Fruit fly (Drosophila melanogaster): ENCODE data around the gene CG31404.

- TF ChIP-seq Crg-1 (GFP tag; optimal IDR thresholded peaks at IDR 0.05): no peak
- TF ChIP-seq CG33017 (tag; optimal IDR thresholded peaks at IDR 0.05): no peak
- TF ChIP-seq cnc (optimal IDR thresholded peaks at IDR 0.05): no peak
- no peak for TF ChIP-seq Hr96 (GFP tag; optimal IDR thresholded peaks at IDR 0.05)
- TF ChIP-seq CG7045 (GFP tag; optimal IDR thresholded peaks at IDR 0.05): no peak
- no peak for TF ChIP-seq CG12768 (GFP tag; optimal IDR thresholded peaks at IDR 0.05)
- TF ChIP-seq toe (GFP tag; optimal IDR thresholded peaks at IDR 0.05): no peak
These were observed 14.1 kb upstream of the CG31404 start, which contains the start of gene CG18493 for dm6 chr3R:19389919-19390318.

Measured in whole organism, adult.